Worm (Caenorhabditis elegans) whole organism, L1 larva: ENCODE results near the gene T05H10.1.

Source experiments
- aly-2 ChIP-seq: fragments of 150-350 bp; optimal IDR thresholded peaks from 2 replicates; lab custom pipeline; 2014; ENCODE audit warnings: missing biosample characterization, missing genetic modification characterization
- fkh-10 ChIP-seq: sonication (generic microtip); optimal IDR thresholded peaks from 2 replicates; lab custom pipeline; 2017; ENCODE audit warnings: missing biosample characterization, missing genetic modification reagents, missing genetic modification characterization
- lin-15B ChIP-seq: fragments of 150-350 bp; sonication (generic microtip); optimal IDR thresholded peaks from 3 replicates; lab custom pipeline; 2014; ENCODE audit warnings: missing biosample characterization, missing genetic modification characterization
- xbp-1 ChIP-seq: sonication (generic microtip); optimal IDR thresholded peaks from 2 replicates; lab custom pipeline; 2016; ENCODE audit warnings: missing genetic modification characterization, missing compliant biosample characterization

- TF ChIP-seq lin-15B (tag; lab: Kevin White, UChicago) = no peak
- no peak for TF ChIP-seq xbp-1
- no peak for TF ChIP-seq fkh-10 (GFP tag; lab: Kevin White, UChicago)
- no peak for TF ChIP-seq aly-2 (tag; lab: Kevin White, UChicago)
These were observed 5.1 kb upstream of the T05H10.1 start, which contains the start of gene arp-6 for ce11 chrII:8037246-8037645.
